Worm (Caenorhabditis elegans) whole organism, midembryonic: Measurements from ENCODE around the gene Y38F1A.4.

Experiments used
- T22C8.4 ChIP-seq: fragments of 200-800 bp; sonication (Bioruptor generic); IDR thresholded peaks from 2 replicates; pipeline ENCODE4 v1.3.6; 2022; ENCODE audit warnings: missing genetic modification characterization, missing compliant biosample characterization
- cog-1 ChIP-seq: sonication (generic microtip); optimal IDR thresholded peaks from 2 replicates; lab custom pipeline; 2016; ENCODE audit warnings: missing genetic modification characterization, missing compliant biosample characterization
- flt-1 ChIP-seq: fragments of 200-800 bp; sonication (Bioruptor generic); IDR thresholded peaks from 2 replicates; pipeline ENCODE4 v1.3.6; 2022; ENCODE audit warnings: missing genetic modification characterization, missing compliant biosample characterization
- klf-2 ChIP-seq: fragments of 200-800 bp; sonication (Bioruptor generic); conservative IDR thresholded peaks from 2 replicates; pipeline ENCODE4 v1.3.6; 2022; ENCODE audit warnings: missing genetic modification reagents, missing genetic modification characterization, missing compliant biosample characterization
- med-1 ChIP-seq: sonication (generic microtip); optimal IDR thresholded peaks from 2 replicates; lab custom pipeline; 2017; ENCODE audit warnings: missing genetic modification characterization, mild to moderate bottlenecking, missing compliant biosample characterization, antibody characterized with exemption, missing genetic modification reagents; ENCODE audit not compliant: insufficient read depth
- ref-1 ChIP-seq: fragments of 200-800 bp; sonication (Bioruptor generic); conservative IDR thresholded peaks from 2 replicates; pipeline ENCODE4 v1.3.6; 2022; ENCODE audit warnings: missing genetic modification reagents, missing genetic modification characterization, missing compliant biosample characterization
- tab-1 ChIP-seq: fragments of 200-800 bp; sonication (Bioruptor generic); IDR thresholded peaks from 2 replicates; pipeline ENCODE4 v1.3.6; 2022; ENCODE audit warnings: missing genetic modification characterization, missing compliant biosample characterization
- ztf-23 ChIP-seq: fragments of 200-800 bp; sonication (Bioruptor generic); IDR thresholded peaks from 2 replicates; pipeline ENCODE4 v1.3.6; 2022; ENCODE audit warnings: missing genetic modification reagents, missing genetic modification characterization, missing compliant biosample characterization
- ztf-29 ChIP-seq: fragments of 200-800 bp; sonication (Bioruptor generic); IDR thresholded peaks from 2 replicates; pipeline ENCODE4 v1.3.6; 2022; ENCODE audit warnings: missing genetic modification reagents, missing genetic modification characterization, missing compliant biosample characterization

The Y38F1A.4 gene

DNA sequence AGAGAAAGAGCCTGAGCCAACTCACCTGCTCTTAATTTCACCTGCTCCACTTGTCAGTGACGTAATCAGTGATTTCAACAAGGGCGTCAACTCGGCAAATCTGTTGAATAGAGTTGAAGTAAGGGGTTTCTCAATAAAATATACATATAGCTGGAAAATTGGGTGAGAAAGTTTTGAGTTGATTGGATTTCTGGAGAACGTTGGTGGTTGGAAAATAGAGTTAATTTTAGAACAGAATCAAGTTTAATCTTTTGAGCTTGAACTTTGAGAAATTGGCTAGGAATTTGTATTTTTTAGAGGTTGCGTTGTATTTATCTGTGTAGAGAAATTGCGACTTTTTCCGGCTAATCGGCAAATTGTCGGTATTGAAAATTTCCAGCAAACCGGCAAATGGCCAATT lies at the start of gene Y38F1A.4:
Y38F1A.4 (minus strand) TSS at position 101 of the 400 bp plus-strand sequence.
- TF ChIP-seq cog-1 (tag; lab: Kevin White, UChicago) (no peak), T22C8.4 (GFP tag; lab: Robert Waterston, UW) (no peak), flt-1 (no peak), klf-2 (GFP tag; lab: Robert Waterston, UW) (no peak), ztf-29 (GFP tag; lab: Robert Waterston, UW) (no peak), ref-1 (GFP tag; lab: Robert Waterston, UW) (no peak), tab-1 (GFP tag; lab: Robert Waterston, UW) (no peak)

ce11 chrII:13016381-13016780 lies 46.9 kb upstream of the Y38F1A.4 start:
- peak; percentile 56; the same call in 1 of the 2 replicates for TF ChIP-seq ref-1 (GFP tag; lab: Robert Waterston, UW)
- 0 out of 2 replicates have a peak, but pooled peaks have one; percentile 42 for TF ChIP-seq tab-1 (GFP tag; lab: Robert Waterston, UW)
- TF ChIP-seq klf-2 (GFP tag; lab: Robert Waterston, UW), result peak; percentile 71; the same call in 1 of the 2 replicates
- TF ChIP-seq flt-1, result peak; percentile 90
- TF ChIP-seq ztf-23 (GFP tag; lab: Robert Waterston, UW), result peak; percentile 69; the same call in 1 of the 2 replicates
- peak; percentile 30; the same call in 1 of the 2 replicates for TF ChIP-seq T22C8.4 (GFP tag; lab: Robert Waterston, UW)

ce11 chrII:13013966-13014365 lies 44.4 kb upstream of the Y38F1A.4 start, which contains the start of gene F18A11.5:
TSS of gene F18A11.5 (minus strand) at chrII:13014286.
- TF ChIP-seq klf-2 (GFP tag; lab: Robert Waterston, UW) (no peak), cog-1 (tag; lab: Kevin White, UChicago) (no peak), T22C8.4 (GFP tag; lab: Robert Waterston, UW) (no peak), ztf-23 (GFP tag; lab: Robert Waterston, UW) (no peak), ztf-29 (GFP tag; lab: Robert Waterston, UW) (no peak), tab-1 (GFP tag; lab: Robert Waterston, UW) (no peak), ref-1 (GFP tag; lab: Robert Waterston, UW) (no peak), flt-1 (no peak), med-1 (GFP tag; lab: Kevin White, UChicago) (no peak)

DNA sequence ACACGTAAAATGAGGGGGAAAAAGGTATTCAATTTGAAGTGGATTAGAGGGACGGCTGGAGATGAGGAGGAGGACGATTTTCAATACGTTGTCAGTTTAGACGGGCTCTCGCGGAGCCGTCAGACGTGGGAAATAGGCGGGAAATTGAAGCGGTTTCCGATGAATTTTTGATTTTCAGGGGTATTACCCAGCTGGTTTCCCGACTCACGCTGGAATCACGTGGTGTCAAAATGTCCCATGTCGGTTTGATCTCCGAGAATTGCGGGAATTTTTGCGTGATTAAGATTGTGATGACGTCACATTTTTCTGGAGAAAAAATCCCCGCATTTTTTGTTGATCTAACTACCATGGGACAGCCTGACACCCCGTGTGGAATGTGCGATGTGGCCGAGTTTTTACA lies 43.2 kb upstream of the Y38F1A.4 start:
- TF ChIP-seq ztf-29 (GFP tag; lab: Robert Waterston, UW) (no peak), klf-2 (GFP tag; lab: Robert Waterston, UW) (no peak), med-1 (GFP tag; lab: Kevin White, UChicago) (no peak), cog-1 (tag; lab: Kevin White, UChicago) (no peak), flt-1 (no peak), ref-1 (GFP tag; lab: Robert Waterston, UW) (no peak), T22C8.4 (GFP tag; lab: Robert Waterston, UW) (no peak), ztf-23 (GFP tag; lab: Robert Waterston, UW) (no peak), tab-1 (GFP tag; lab: Robert Waterston, UW) (no peak)

DNA sequence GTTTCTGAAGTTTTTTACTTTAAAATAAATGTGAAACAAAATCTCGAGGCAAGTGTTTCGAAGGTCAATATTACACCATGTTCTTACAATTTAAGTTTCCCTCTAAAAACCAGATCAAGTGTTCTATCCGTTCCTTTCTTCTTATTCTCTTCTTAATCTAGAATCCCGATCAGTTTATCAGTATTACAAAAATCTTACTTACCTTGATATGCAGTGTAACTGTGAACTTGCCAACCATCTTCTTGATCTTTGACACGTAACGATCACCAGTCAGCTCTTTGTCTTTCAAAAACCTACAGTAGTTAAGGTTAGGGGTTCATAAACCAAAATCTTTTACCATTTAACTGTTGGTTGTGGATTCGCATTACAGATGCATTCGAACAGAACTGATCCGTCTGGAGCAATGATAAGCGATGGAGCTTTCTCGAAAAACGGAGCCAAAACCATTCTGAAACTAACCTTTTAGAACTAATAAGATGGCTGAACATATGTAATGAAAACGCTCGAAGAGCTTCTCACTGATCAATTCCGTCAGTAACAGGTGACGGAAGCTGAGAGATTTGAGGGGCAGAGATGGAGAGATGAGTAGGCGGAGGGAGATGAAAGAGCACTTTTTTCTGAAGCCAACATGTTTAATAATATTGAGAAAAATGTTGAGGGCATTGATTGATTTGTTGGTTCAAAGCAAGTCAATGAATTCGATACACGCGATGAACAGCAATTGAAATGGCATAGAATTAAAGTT lies 38.4 kb upstream of the Y38F1A.4 start, which contains the start of gene oig-2:
oig-2 (minus strand) TSS at position 448 of the 745 bp plus-strand sequence.
- TF ChIP-seq med-1 (GFP tag; lab: Kevin White, UChicago) (no peak), flt-1 (no peak), tab-1 (GFP tag; lab: Robert Waterston, UW) (no peak), T22C8.4 (GFP tag; lab: Robert Waterston, UW) (no peak), ref-1 (GFP tag; lab: Robert Waterston, UW) (no peak), klf-2 (GFP tag; lab: Robert Waterston, UW) (no peak), cog-1 (tag; lab: Kevin White, UChicago) (no peak), ztf-29 (GFP tag; lab: Robert Waterston, UW) (no peak)

DNA sequence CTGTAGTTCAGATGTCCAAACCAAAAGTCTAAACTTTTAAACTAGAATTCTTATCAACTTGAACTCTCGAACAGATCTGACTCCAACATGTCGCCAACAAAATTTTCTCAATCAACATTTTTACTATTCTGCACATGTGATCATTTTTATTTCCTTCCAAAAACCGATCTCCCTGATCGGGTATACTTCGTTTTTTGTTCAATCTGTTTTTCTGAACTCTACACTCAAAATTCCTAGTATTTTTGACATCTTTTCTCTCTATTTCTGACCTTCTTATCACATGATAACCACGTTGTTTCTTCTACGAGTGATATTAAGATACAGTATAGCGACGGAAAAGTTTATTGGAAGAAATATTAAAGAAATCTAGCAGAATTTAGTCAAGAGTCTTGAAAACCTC lies 36.8 kb upstream of the Y38F1A.4 start:
- TF ChIP-seq ref-1 (GFP tag; lab: Robert Waterston, UW) (no peak), tab-1 (GFP tag; lab: Robert Waterston, UW) (no peak), ztf-29 (GFP tag; lab: Robert Waterston, UW) (no peak), med-1 (GFP tag; lab: Kevin White, UChicago) (no peak), klf-2 (GFP tag; lab: Robert Waterston, UW) (no peak), ztf-23 (GFP tag; lab: Robert Waterston, UW) (no peak), cog-1 (tag; lab: Kevin White, UChicago) (no peak), T22C8.4 (GFP tag; lab: Robert Waterston, UW) (no peak), flt-1 (no peak)

- no peak for TF ChIP-seq ztf-23 (GFP tag; lab: Robert Waterston, UW)
- no peak for TF ChIP-seq klf-2 (GFP tag; lab: Robert Waterston, UW)
- no peak for TF ChIP-seq tab-1 (GFP tag; lab: Robert Waterston, UW)
- TF ChIP-seq ref-1 (GFP tag; lab: Robert Waterston, UW), result no peak
- TF ChIP-seq T22C8.4 (GFP tag; lab: Robert Waterston, UW), result no peak
- TF ChIP-seq med-1 (GFP tag; lab: Kevin White, UChicago), result no peak
- TF ChIP-seq flt-1, result no peak
- no peak for TF ChIP-seq ztf-29 (GFP tag; lab: Robert Waterston, UW)
- TF ChIP-seq cog-1 (tag; lab: Kevin White, UChicago), result no peak
Measured at ce11 chrII:13004872-13005252, 35.3 kb upstream of the Y38F1A.4 start.

DNA sequence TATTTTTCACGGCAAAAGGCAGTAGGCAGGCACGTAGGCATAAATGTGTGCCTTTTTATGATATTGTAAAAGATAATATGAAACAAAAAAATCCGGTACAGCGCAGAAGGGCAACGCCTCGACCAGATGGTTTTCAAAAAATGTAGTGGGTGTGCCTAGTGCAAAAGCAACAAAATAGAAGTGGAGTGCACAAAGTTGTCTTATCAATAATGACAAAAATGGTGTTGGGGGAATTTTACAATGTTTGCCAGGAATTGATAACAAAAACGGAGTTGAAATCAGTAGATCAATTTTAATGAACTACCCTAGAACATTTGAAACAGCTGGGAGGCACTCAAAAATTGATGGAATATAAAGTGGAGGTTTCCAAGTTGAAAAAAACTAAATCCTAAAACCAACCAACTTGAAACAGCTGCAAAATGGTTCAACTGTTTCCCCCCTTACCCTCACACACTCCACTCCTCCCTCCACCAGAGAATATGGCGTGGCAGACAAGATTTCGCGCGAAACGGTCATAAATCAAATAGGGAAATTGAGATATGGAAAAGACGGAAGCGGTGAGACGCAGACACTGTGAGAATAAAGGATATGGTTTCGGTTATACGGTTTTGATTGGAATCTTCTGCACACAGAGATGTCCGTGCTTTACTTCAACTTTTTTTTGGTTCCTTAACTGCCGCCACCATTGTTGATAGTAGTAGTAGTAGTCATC lies 34.8 kb upstream of the Y38F1A.4 start:
- TF ChIP-seq med-1 (GFP tag; lab: Kevin White, UChicago) (no peak), ztf-29 (GFP tag; lab: Robert Waterston, UW) (no peak), ref-1 (GFP tag; lab: Robert Waterston, UW) (no peak), klf-2 (GFP tag; lab: Robert Waterston, UW) (no peak), T22C8.4 (GFP tag; lab: Robert Waterston, UW) (no peak), tab-1 (GFP tag; lab: Robert Waterston, UW) (no peak), cog-1 (tag; lab: Kevin White, UChicago) (no peak), ztf-23 (GFP tag; lab: Robert Waterston, UW) (no peak), flt-1 (no peak)
